Worm (Caenorhabditis elegans) whole organism, midembryonic: Measurements from ENCODE around the gene F07E5.9.

Experiments
- T22C8.4 ChIP-seq: fragments of 200-800 bp; sonication (Bioruptor generic); IDR thresholded peaks from 2 replicates; pipeline ENCODE4 v1.3.6; 2022; ENCODE audit warnings: missing genetic modification characterization, missing compliant biosample characterization
- cog-1 ChIP-seq: sonication (generic microtip); optimal IDR thresholded peaks from 2 replicates; lab custom pipeline; 2016; ENCODE audit warnings: missing genetic modification characterization, missing compliant biosample characterization
- flt-1 ChIP-seq: fragments of 200-800 bp; sonication (Bioruptor generic); IDR thresholded peaks from 2 replicates; pipeline ENCODE4 v1.3.6; 2022; ENCODE audit warnings: missing genetic modification characterization, missing compliant biosample characterization
- klf-2 ChIP-seq: fragments of 200-800 bp; sonication (Bioruptor generic); conservative IDR thresholded peaks from 2 replicates; pipeline ENCODE4 v1.3.6; 2022; ENCODE audit warnings: missing genetic modification reagents, missing genetic modification characterization, missing compliant biosample characterization
- med-1 ChIP-seq: sonication (generic microtip); optimal IDR thresholded peaks from 2 replicates; lab custom pipeline; 2017; ENCODE audit warnings: missing genetic modification characterization, mild to moderate bottlenecking, missing compliant biosample characterization, antibody characterized with exemption, missing genetic modification reagents; ENCODE audit not compliant: insufficient read depth
- ref-1 ChIP-seq: fragments of 200-800 bp; sonication (Bioruptor generic); conservative IDR thresholded peaks from 2 replicates; pipeline ENCODE4 v1.3.6; 2022; ENCODE audit warnings: missing genetic modification reagents, missing genetic modification characterization, missing compliant biosample characterization
- tab-1 ChIP-seq: fragments of 200-800 bp; sonication (Bioruptor generic); IDR thresholded peaks from 2 replicates; pipeline ENCODE4 v1.3.6; 2022; ENCODE audit warnings: missing genetic modification characterization, missing compliant biosample characterization
- ztf-23 ChIP-seq: fragments of 200-800 bp; sonication (Bioruptor generic); IDR thresholded peaks from 2 replicates; pipeline ENCODE4 v1.3.6; 2022; ENCODE audit warnings: missing genetic modification reagents, missing genetic modification characterization, missing compliant biosample characterization
- ztf-29 ChIP-seq: fragments of 200-800 bp; sonication (Bioruptor generic); IDR thresholded peaks from 2 replicates; pipeline ENCODE4 v1.3.6; 2022; ENCODE audit warnings: missing genetic modification reagents, missing genetic modification characterization, missing compliant biosample characterization

The F07E5.9 gene

DNA sequence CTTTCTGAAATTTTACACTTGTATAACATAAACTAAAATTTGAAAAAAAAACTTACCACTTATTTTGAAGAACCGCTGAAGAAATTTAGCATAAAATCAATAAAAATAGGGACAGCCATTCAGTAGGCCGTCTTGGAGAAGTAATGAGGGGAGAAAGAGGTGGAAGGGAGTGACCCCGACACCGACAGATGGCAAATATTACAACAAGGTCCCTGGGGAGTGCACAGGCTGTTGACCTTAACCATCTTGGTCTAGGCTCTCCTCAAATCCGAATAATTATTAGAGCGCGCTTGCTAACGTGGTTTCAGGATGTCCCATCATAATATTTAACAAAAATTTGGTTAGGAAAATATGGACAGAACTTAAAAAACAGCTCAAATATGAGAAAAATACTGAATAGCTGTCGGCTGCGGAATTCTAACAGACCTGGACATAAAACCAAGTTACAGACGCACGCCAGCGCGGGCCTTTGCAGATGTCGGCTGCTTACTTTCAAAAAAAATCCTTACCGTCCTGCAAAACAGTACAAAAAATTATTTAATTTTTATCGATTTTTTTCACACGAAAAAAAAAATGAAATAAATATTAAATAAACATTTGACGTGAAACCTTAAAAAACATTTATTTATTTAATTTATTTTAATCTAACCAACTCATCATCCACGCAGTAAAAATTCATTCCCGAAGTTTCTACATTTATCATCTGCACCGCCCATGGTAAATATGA is 14.8 kb upstream of the F07E5.9 start, which contains the start of gene T16A1.2:
Gene T16A1.2 (plus strand): TSS at position 677 of the 727 bp plus-strand sequence.
- no peak for TF ChIP-seq tab-1 (GFP tag; lab: Robert Waterston, UW)
- TF ChIP-seq flt-1 (GFP tag; lab: Robert Waterston, UW): no peak
- no peak for TF ChIP-seq ztf-23 (GFP tag; lab: Robert Waterston, UW)
- no peak for TF ChIP-seq ref-1 (GFP tag; lab: Robert Waterston, UW)
- no peak for TF ChIP-seq klf-2 (GFP tag; lab: Robert Waterston, UW)
- no peak for TF ChIP-seq ztf-29 (GFP tag; lab: Robert Waterston, UW)
- TF ChIP-seq cog-1 (tag; lab: Kevin White, UChicago): no peak
- TF ChIP-seq med-1 (GFP tag; lab: Kevin White, UChicago): no peak
- TF ChIP-seq T22C8.4 (GFP tag; lab: Robert Waterston, UW): no peak

DNA sequence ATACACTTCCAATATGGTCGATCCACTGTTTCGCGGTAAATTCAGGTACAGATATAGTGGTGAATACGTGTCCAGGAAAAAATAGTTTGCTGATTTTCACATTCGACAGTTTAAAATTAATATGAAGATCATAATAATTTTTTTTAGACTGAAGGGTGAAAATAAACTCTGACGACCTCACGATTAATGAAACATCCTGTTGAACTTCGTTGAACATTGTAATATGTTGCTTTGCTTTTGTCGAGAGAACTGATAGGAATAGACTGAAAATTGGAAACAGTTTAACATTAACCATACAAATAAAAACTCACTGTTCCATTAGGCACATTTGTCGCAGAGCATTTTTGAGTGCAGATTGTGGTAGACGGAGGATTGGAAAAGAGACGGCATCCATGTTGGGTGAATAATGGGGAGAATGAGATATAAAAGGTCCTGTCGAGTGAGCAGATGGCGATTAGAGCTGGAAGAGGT is 13.2 kb upstream of the F07E5.9 start, which contains the start of gene fbxb-37:
Gene fbxb-37 (minus strand): TSS at position 421 of the 471 bp plus-strand sequence.
- no peak for TF ChIP-seq ref-1 (GFP tag; lab: Robert Waterston, UW)
- TF ChIP-seq tab-1 (GFP tag; lab: Robert Waterston, UW): no peak
- no peak for TF ChIP-seq flt-1 (GFP tag; lab: Robert Waterston, UW)
- TF ChIP-seq cog-1 (tag; lab: Kevin White, UChicago): no peak

DNA sequence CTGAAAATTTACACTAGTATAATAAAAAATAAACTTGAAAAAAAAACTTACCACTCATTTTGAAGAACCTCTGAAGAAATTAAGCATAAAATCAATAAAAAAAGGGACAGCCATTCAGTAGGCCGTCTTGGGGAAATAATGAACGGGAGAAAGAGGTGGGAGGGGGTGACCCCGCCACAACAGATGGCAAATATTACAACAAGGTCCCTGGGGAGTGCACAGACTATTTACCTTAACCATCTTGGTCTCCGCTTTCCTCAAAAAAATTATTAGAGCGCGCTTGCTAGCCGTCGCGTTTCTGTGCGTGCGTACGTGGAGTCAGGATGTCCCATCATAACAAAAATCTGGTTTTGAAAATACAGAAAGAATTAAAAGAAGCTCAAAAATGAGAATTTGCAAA is 11.6 kb upstream of the F07E5.9 start, which contains the start of gene T16A1.10:
Gene T16A1.10 (minus strand): TSS at position 123 of the 400 bp plus-strand sequence.
- TF ChIP-seq flt-1 (GFP tag; lab: Robert Waterston, UW): peak; percentile 50; the same call in 1 of the 2 replicates
- TF ChIP-seq ztf-23 (GFP tag; lab: Robert Waterston, UW): no peak

- TF ChIP-seq T22C8.4 (GFP tag; lab: Robert Waterston, UW) (no peak), cog-1 (tag; lab: Kevin White, UChicago) (no peak), ztf-29 (GFP tag; lab: Robert Waterston, UW) (no peak), ztf-23 (GFP tag; lab: Robert Waterston, UW) (no peak), klf-2 (GFP tag; lab: Robert Waterston, UW) (no peak), tab-1 (GFP tag; lab: Robert Waterston, UW) (no peak), flt-1 (GFP tag; lab: Robert Waterston, UW) (no peak), med-1 (GFP tag; lab: Kevin White, UChicago) (no peak), ref-1 (GFP tag; lab: Robert Waterston, UW) (no peak)
These were observed 10.3 kb upstream of the F07E5.9 start, which contains the start of gene trpl-5 for ce11 chrII:2090605-2091004. TSS of gene trpl-5 (minus strand) at chrII:2090636.

ce11 chrII:2087206-2087605 is 6.9 kb upstream of the F07E5.9 start:
- TF ChIP-seq med-1 (GFP tag; lab: Kevin White, UChicago) (no peak), ztf-29 (GFP tag; lab: Robert Waterston, UW) (no peak), tab-1 (GFP tag; lab: Robert Waterston, UW) (no peak)

ce11 chrII:2083726-2084179 is 3.4 kb upstream of the F07E5.9 start, which contains the start of the genes T16A1.5 and fbxc-49:
TSS of gene T16A1.5 (minus strand) at chrII:2083826.
TSS of gene fbxc-49 (plus strand) at chrII:2084129.
- TF ChIP-seq klf-2 (GFP tag; lab: Robert Waterston, UW) (no peak), ref-1 (GFP tag; lab: Robert Waterston, UW) (no peak), ztf-29 (GFP tag; lab: Robert Waterston, UW) (no peak), med-1 (GFP tag; lab: Kevin White, UChicago) (no peak), ztf-23 (GFP tag; lab: Robert Waterston, UW) (no peak), cog-1 (tag; lab: Kevin White, UChicago) (no peak), flt-1 (GFP tag; lab: Robert Waterston, UW) (no peak), T22C8.4 (GFP tag; lab: Robert Waterston, UW) (no peak), tab-1 (GFP tag; lab: Robert Waterston, UW) (no peak)

DNA sequence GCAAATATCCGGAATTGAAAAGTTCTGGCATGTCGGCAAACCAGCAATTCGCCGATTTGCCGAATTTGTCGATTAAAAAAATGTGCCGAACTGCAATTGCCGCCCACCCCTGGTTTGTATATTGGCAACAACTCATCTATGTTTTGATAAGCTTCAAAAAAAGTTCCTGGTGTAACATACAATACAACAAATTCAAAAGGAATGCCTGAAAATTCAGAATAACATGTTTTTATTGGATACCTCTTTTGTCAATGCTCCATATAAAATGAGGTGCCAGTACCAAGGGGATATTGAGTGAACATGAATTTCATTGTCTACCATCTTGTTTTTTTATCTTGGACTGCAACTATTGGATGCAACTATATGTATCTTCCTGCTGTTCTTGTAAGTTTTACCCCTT is 932 bp upstream of the F07E5.9 start, which contains the start of gene T16A1.4:
Gene T16A1.4 (plus strand): TSS at position 301 of the 400 bp plus-strand sequence.
- TF ChIP-seq tab-1 (GFP tag; lab: Robert Waterston, UW) (no peak), flt-1 (GFP tag; lab: Robert Waterston, UW) (no peak), cog-1 (tag; lab: Kevin White, UChicago) (no peak), ztf-23 (GFP tag; lab: Robert Waterston, UW) (no peak), klf-2 (GFP tag; lab: Robert Waterston, UW) (no peak), T22C8.4 (GFP tag; lab: Robert Waterston, UW) (no peak), ref-1 (GFP tag; lab: Robert Waterston, UW) (no peak), med-1 (GFP tag; lab: Kevin White, UChicago) (no peak), ztf-29 (GFP tag; lab: Robert Waterston, UW) (no peak)

DNA sequence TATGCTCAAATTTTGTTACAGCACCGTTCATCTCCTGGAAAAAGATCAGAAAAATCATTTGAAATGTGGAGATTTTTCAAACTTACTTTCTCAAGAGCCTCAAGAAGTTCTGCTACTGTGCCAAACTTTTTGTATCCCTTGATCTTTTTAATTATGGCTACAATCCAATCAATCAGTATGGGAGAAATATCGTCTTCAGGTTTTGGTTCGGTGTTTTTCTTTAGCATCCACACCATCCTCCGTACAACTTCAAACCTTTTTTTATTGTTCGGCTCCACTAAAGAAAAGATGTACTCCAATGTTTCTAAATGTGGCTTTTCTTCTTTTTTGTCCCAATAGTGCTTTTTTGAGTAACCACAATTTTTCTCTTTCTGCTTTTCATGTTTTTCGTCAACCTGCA is 3.9 kb downstream of the F07E5.9 start:
- TF ChIP-seq ztf-23 (GFP tag; lab: Robert Waterston, UW): no peak
- TF ChIP-seq med-1 (GFP tag; lab: Kevin White, UChicago): no peak
- TF ChIP-seq T22C8.4 (GFP tag; lab: Robert Waterston, UW): no peak

DNA sequence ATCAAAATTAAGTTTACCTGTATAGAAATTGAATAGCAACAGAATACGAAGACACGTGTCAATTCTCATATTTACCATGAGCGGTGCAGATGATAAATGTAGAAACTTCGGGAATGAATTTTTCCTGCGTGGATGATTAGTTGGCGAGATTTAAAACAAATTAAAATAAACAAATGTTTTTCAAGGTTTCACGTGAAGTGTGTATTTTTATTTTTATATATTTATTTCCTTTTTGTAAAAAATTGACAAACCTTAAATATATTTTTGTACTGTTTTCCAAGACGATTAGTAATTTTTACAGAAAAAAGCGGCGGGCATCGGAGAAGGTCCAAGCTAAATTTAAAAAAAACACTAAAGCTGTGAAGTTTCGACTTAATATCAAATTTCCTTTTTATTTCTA is 4.8 kb downstream of the F07E5.9 start, which contains the start of gene F07E5.8:
Gene F07E5.8 (minus strand): TSS at position 101 of the 400 bp plus-strand sequence.
- TF ChIP-seq klf-2 (GFP tag; lab: Robert Waterston, UW) (no peak), ref-1 (GFP tag; lab: Robert Waterston, UW) (no peak), ztf-23 (GFP tag; lab: Robert Waterston, UW) (no peak), cog-1 (tag; lab: Kevin White, UChicago) (no peak), T22C8.4 (GFP tag; lab: Robert Waterston, UW) (no peak), flt-1 (GFP tag; lab: Robert Waterston, UW) (no peak), ztf-29 (GFP tag; lab: Robert Waterston, UW) (no peak), tab-1 (GFP tag; lab: Robert Waterston, UW) (no peak), med-1 (GFP tag; lab: Kevin White, UChicago) (no peak)
